Worm (Caenorhabditis elegans): Measurements from ENCODE around the gene F49E8.7.
A peak's percentile ranks its signal among the peaks of the same experiment; 100 is the strongest.

The F49E8.7 gene

ce11 chrIV:7505866-7506488 is 50.2 kb downstream of the F49E8.7 start (continued):
- TF ChIP-seq nhr-28 (tag; optimal IDR thresholded peaks at IDR 0.05) (no peak), ceh-82 (tag; optimal IDR thresholded peaks at IDR 0.05) (no peak), mdt-29 (GFP tag; IDR thresholded peaks at IDR 0.05) (no peak; the same call in 1 of the 2 replicates), unc-62 (GFP tag; optimal IDR thresholded peaks at IDR 0.05 in 1 of 2) (peak in 1 of 2 experiments; percentile 74), unc-62 (tag; optimal IDR thresholded peaks at IDR 0.05) (no peak), nhr-25 (tag; optimal IDR thresholded peaks at IDR 0.05; ENCODE audit: borderline replicate concordance, insufficient read depth) (peak; percentile 34), ceh-44 (GFP tag; IDR thresholded peaks at IDR 0.05) (no peak), duxl-1 (tag; optimal IDR thresholded peaks at IDR 0.05; ENCODE audit: poor library complexity) (peak; percentile 12), Y5F2A.4 (GFP tag; optimal IDR thresholded peaks at IDR 0.05) (no peak), lir-3 (tag; optimal IDR thresholded peaks at IDR 0.05) (no peak), spr-1 (tag; optimal IDR thresholded peaks at IDR 0.05) (no peak), fkh-10 (GFP tag; optimal IDR thresholded peaks at IDR 0.05) (no peak), gei-8 (GFP tag; optimal IDR thresholded peaks at IDR 0.05) (no peak), F49E8.2 (tag; optimal IDR thresholded peaks at IDR 0.05; ENCODE audit: borderline replicate concordance) (peak; percentile 45), lin-29 (GFP tag; IDR thresholded peaks at IDR 0.05) (no peak), cey-2 (tag; optimal IDR thresholded peaks at IDR 0.05; ENCODE audit: borderline replicate concordance, insufficient read depth) (no peak), zfp-3 (GFP tag; conservative IDR thresholded peaks at IDR 0.05) (peak; percentile 73; the same call in 1 of the 2 replicates), nhr-48 (tag; optimal IDR thresholded peaks at IDR 0.05) (peak; percentile 1), unc-39 (tag; optimal IDR thresholded peaks at IDR 0.05) (no peak), ama-1 (optimal IDR thresholded peaks at IDR 0.05) (peak; percentile 91), aly-2 (tag; optimal IDR thresholded peaks at IDR 0.05) (no peak), lin-1 (GFP tag; IDR thresholded peaks at IDR 0.05) (no peak), nhr-77 (tag; optimal IDR thresholded peaks at IDR 0.05) (peak; percentile 9), pha-4 (GFP tag; IDR thresholded peaks at IDR 0.05) (peak; percentile 55), pha-4 (tag; optimal IDR thresholded peaks at IDR 0.05) (no peak), spr-3 (GFP tag; optimal IDR thresholded peaks at IDR 0.05) (no peak), nhr-76 (tag; optimal IDR thresholded peaks at IDR 0.05) (no peak), F26F4.8 (GFP tag; conservative IDR thresholded peaks at IDR 0.05) (0 out of 2 replicates have a peak, but pooled peaks have one; percentile 12), jun-1 (tag; optimal IDR thresholded peaks at IDR 0.05) (no peak), lsy-2 (tag; optimal IDR thresholded peaks at IDR 0.05) (peak in 1 of 2 experiments; percentile 32), ctbp-1 (GFP tag; IDR thresholded peaks at IDR 0.05) (peak; percentile 38; the same call in 1 of the 2 replicates), T20F7.1 (GFP tag; optimal IDR thresholded peaks at IDR 0.05) (peak; percentile 71), egl-43 (GFP tag; IDR thresholded peaks at IDR 0.05) (no peak; the same call in 1 of the 2 replicates), zfp-2 (tag; optimal IDR thresholded peaks at IDR 0.05) (no peak), dve-1 (tag; optimal IDR thresholded peaks at IDR 0.05; ENCODE audit: insufficient read depth) (peak; percentile 46), unc-130 (GFP tag; optimal IDR thresholded peaks at IDR 0.05) (peak; percentile 31)

Measured in whole organism, L4 larva.